Worm (Caenorhabditis elegans) whole organism, late embryonic: ENCODE measurements around the gene rmh-2.

Experiments used
- hlh-30 ChIP-seq: sonication (generic microtip); optimal IDR thresholded peaks from 2 replicates; lab custom pipeline; 2017; ENCODE audit warnings: antibody characterized with exemption, missing genetic modification characterization, missing compliant biosample characterization; ENCODE audit not compliant: insufficient read depth
- mec-3 ChIP-seq: sonication (generic microtip); optimal IDR thresholded peaks from 2 replicates; lab custom pipeline; 2016; ENCODE audit warnings: borderline replicate concordance, missing genetic modification characterization, missing compliant biosample characterization

DNA sequence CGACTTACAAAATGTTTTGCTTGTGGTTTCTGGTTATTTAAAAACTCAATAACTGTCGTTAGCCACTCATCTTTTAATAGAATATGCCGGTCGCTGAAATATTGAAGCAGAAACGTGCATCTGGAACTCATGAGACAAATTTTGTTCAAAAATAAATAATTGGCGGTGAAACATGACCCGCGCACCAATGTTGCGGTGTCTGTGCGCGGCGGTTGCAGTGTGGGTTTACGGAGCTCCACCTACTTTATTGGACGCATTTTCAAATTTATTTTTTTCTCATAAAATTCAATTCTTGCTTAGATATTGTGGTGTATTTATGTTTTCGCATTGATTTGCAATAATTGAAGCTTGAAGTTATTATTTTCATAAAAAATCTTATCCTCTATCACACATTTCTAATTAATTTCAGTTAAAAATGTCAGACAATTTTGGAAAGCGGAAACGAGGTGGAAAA is at the start of gene rmh-2, which contains the start of gene suds-3:
- TF ChIP-seq mec-3 (no peak), hlh-30 (tag; lab: Kevin White, UChicago) (no peak)
